Fruit fly (Drosophila melanogaster): ENCODE measurements around the gene Ranbp21.

The Ranbp21 gene

DNA sequence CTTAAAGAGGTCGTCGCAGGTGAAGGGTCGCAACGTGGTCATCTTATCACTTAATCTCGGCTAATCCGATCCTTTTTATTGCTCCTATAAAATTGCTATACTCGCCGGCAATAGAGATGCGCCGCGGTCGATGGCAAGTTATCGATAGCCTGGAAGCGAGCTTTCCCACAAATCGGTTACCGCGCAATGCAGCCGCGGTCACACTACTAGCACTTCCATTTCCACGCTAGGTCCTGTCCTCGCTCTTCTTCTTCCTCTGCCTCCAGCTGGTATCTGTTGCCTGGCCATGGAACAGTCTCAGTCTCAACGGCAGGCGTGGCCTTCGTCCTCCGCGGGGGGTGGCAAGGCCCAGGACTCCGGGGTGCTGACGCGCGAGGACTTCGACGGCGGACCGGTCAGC, 29.1 kb downstream of the Ranbp21 start, which contains the start of the genes Naa20A and MKP-4:
Gene Naa20A, minus strand, starts transcription at position 151 of the 400 bp plus-strand sequence.
Gene MKP-4, plus strand, starts transcription at position 191 of the 400 bp plus-strand sequence.
- TF ChIP-seq esn (GFP tag; optimal IDR thresholded peaks at IDR 0.05) (peak; percentile 15), dsx (GFP tag; optimal IDR thresholded peaks at IDR 0.05; ENCODE audit: poor library complexity, severe bottlenecking) (no peak), CG6792 (GFP tag; optimal IDR thresholded peaks at IDR 0.05) (no peak)

dm6 chrX:19621145-19621544, 30.9 kb downstream of the Ranbp21 start, which contains the start of gene CG14221:
CG14221 (minus strand) TSS chrX:19621245.
- TF ChIP-seq fd59A (GFP tag; optimal IDR thresholded peaks at IDR 0.05) (no peak), Ets96B (tag; optimal IDR thresholded peaks at IDR 0.05) (no peak), CG16779 (tag; optimal IDR thresholded peaks at IDR 0.05) (no peak), CG11762 (GFP tag; optimal IDR thresholded peaks at IDR 0.05; ENCODE audit: insufficient read depth) (no peak), CG6854 (GFP tag; optimal IDR thresholded peaks at IDR 0.05) (no peak), dac (GFP tag; optimal IDR thresholded peaks at IDR 0.05) (no peak), CG8319 (GFP tag; optimal IDR thresholded peaks at IDR 0.05) (no peak), CG1621 (tag; optimal IDR thresholded peaks at IDR 0.05) (no peak), Gug (GFP tag; IDR thresholded peaks at IDR 0.05) (no peak), CG4318 (GFP tag; optimal IDR thresholded peaks at IDR 0.05) (no peak), Ets21C (GFP tag; optimal IDR thresholded peaks at IDR 0.05) (no peak), CG8632 (GFP tag; optimal IDR thresholded peaks at IDR 0.05) (no peak), CG34406 (GFP tag; optimal IDR thresholded peaks at IDR 0.05) (no peak), eg (GFP tag; IDR thresholded peaks at IDR 0.05) (no peak), net (GFP tag; optimal IDR thresholded peaks at IDR 0.05) (no peak), Hr38 (GFP tag; optimal IDR thresholded peaks at IDR 0.05) (no peak), acj6 (GFP tag; optimal IDR thresholded peaks at IDR 0.05) (no peak)

dm6 chrX:19618183-19618740, 33.8 kb downstream of the Ranbp21 start, which contains the start of the genes Pstk and Tim9b:
Pstk (minus strand) TSS chrX:19618537.
Tim9b (minus strand) TSS chrX:19618537.
- TF ChIP-seq CG4318 (GFP tag; optimal IDR thresholded peaks at IDR 0.05) (no peak), CG6854 (GFP tag; optimal IDR thresholded peaks at IDR 0.05) (no peak), CG10669 (GFP tag; optimal IDR thresholded peaks at IDR 0.05) (no peak), Lpt (GFP tag; optimal IDR thresholded peaks at IDR 0.05) (no peak), net (GFP tag; optimal IDR thresholded peaks at IDR 0.05) (no peak), Gug (GFP tag; IDR thresholded peaks at IDR 0.05) (no peak), Eip78C (GFP tag) (no peak), CG6792 (GFP tag; optimal IDR thresholded peaks at IDR 0.05) (no peak), vri (GFP tag; optimal IDR thresholded peaks at IDR 0.05) (no peak)

dm6 chrX:19615990-19616663, 35.9 kb downstream of the Ranbp21 start, which contains the start of gene CG14210:
CG14210 (plus strand) TSS chrX:19616196.
- TF ChIP-seq achi (GFP tag; optimal IDR thresholded peaks at IDR 0.05) (no peak), CG4318 (GFP tag; optimal IDR thresholded peaks at IDR 0.05) (no peak), pdm3 (GFP tag; optimal IDR thresholded peaks at IDR 0.05) (no peak), CG34406 (GFP tag; optimal IDR thresholded peaks at IDR 0.05) (no peak), Eip78C (GFP tag) (no peak), topi (GFP tag; optimal IDR thresholded peaks at IDR 0.05) (no peak)

- TF ChIP-seq CG6163 (GFP tag; IDR thresholded peaks at IDR 0.05), result peak; percentile 56; the same call in 1 of the 3 replicates
- TF ChIP-seq CG6792 (GFP tag; optimal IDR thresholded peaks at IDR 0.05), result peak; percentile 30
- TF ChIP-seq CG8632 (GFP tag; optimal IDR thresholded peaks at IDR 0.05), result no peak
- peak; percentile 44 for TF ChIP-seq lz (GFP tag; optimal IDR thresholded peaks at IDR 0.05)
- TF ChIP-seq OdsH (GFP tag; optimal IDR thresholded peaks at IDR 0.05), result no peak
- peak; percentile 29 for TF ChIP-seq fkh (GFP tag; optimal IDR thresholded peaks at IDR 0.05)
- TF ChIP-seq Ets96B (tag; optimal IDR thresholded peaks at IDR 0.05), result no peak
- TF ChIP-seq achi (GFP tag; optimal IDR thresholded peaks at IDR 0.05), result no peak
- no peak for TF ChIP-seq CG15336 (GFP tag; IDR thresholded peaks at IDR 0.05)
- no peak for TF ChIP-seq Sox15 (GFP tag; optimal IDR thresholded peaks at IDR 0.05)
- no peak for TF ChIP-seq CG6276 (GFP tag; optimal IDR thresholded peaks at IDR 0.05)
- peak; percentile 63 for TF ChIP-seq CG1621 (tag; optimal IDR thresholded peaks at IDR 0.05)
- TF ChIP-seq CG4318 (GFP tag; optimal IDR thresholded peaks at IDR 0.05), result no peak
- TF ChIP-seq Smox (GFP tag; optimal IDR thresholded peaks at IDR 0.05), result no peak
- TF ChIP-seq acj6 (GFP tag; optimal IDR thresholded peaks at IDR 0.05), result no peak
- peak; percentile 70 for TF ChIP-seq esn (GFP tag; optimal IDR thresholded peaks at IDR 0.05)
- peak; percentile 49 for TF ChIP-seq CG34406 (GFP tag; optimal IDR thresholded peaks at IDR 0.05)
- TF ChIP-seq CG16779 (tag; optimal IDR thresholded peaks at IDR 0.05), result no peak
- TF ChIP-seq CG6854 (GFP tag; optimal IDR thresholded peaks at IDR 0.05), result peak; percentile 64
- peak; percentile 1 for TF ChIP-seq cyc (GFP tag; optimal IDR thresholded peaks at IDR 0.05)
These were observed 38.6 kb downstream of the Ranbp21 start for dm6 chrX:19613473-19613872.

Measured in whole organism, prepupa.